Worm (Caenorhabditis elegans): ENCODE data around the gene K12B6.9.

The K12B6.9 gene

DNA sequence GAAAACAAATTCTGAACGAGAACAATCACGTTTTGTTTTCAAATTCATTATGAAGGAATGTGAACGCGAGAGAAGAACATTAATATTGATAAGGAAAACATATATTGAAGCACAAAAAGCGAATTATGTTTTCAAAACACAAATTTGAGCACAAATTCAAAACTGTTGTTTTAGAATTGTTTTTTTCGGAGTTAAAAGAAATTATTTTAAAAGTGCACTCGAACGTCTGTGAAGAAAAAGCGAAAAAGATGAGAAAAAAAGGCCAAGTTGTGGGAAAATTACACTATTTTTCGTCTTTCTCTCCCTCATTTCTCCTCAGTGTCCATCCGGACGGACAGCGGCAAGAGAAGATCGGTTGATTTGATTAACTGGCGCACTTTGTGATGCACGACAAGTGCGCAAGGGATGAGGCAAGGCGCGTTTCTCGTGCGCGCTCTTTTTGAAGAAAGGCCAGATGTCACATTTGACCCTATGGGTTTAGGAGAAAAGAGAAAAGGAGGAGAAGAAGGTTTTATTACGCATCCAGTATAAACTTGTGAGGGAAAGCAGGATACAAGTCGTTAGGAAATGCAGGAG is 25.1 kb downstream of the K12B6.9 start, which contains the start of gene mrck-1 (continued):
- TF ChIP-seq C08G9.2 (tag; optimal IDR thresholded peaks at IDR 0.05), result peak; percentile 58
- peak; percentile 92 for TF ChIP-seq pat-9 (tag; optimal IDR thresholded peaks at IDR 0.05)
- peak; percentile 92 for TF ChIP-seq ceh-31 (tag; optimal IDR thresholded peaks at IDR 0.05)
- peak; percentile 80 for TF ChIP-seq dve-1 (tag; optimal IDR thresholded peaks at IDR 0.05)
- TF ChIP-seq mec-3 (tag; optimal IDR thresholded peaks at IDR 0.05; ENCODE audit: borderline replicate concordance), result no peak
- TF ChIP-seq fax-1 (tag; optimal IDR thresholded peaks at IDR 0.05), result peak; percentile 67
- peak; percentile 96 for TF ChIP-seq nfya-1 (tag; optimal IDR thresholded peaks at IDR 0.05)
- peak; percentile 11 for TF ChIP-seq tbx-7 (tag; optimal IDR thresholded peaks at IDR 0.05)
- peak; percentile 62 for TF ChIP-seq lim-6 (tag; optimal IDR thresholded peaks at IDR 0.05)
- peak; percentile 53 for TF ChIP-seq C38D4.7 (GFP tag; optimal IDR thresholded peaks at IDR 0.05)
- peak; percentile 80 for TF ChIP-seq hlh-30 (tag; optimal IDR thresholded peaks at IDR 0.05; ENCODE audit: insufficient read depth)
- peak; percentile 51 for TF ChIP-seq Y22D7AL.16 (tag; optimal IDR thresholded peaks at IDR 0.05)
- peak; percentile 19 for TF ChIP-seq ceh-24 (tag; optimal IDR thresholded peaks at IDR 0.05)
- TF ChIP-seq ceh-45 (GFP tag; IDR thresholded peaks at IDR 0.05), result peak; percentile 48; the same call in 1 of the 2 replicates
- TF ChIP-seq T23F11.4 (GFP tag; optimal IDR thresholded peaks at IDR 0.05), result peak; percentile 78
- TF ChIP-seq madf-2 (tag; optimal IDR thresholded peaks at IDR 0.05), result peak; percentile 96
- peak; percentile 74 for TF ChIP-seq ceh-2 (tag; optimal IDR thresholded peaks at IDR 0.05)
- peak; percentile 38 for TF ChIP-seq pqm-1 (tag; optimal IDR thresholded peaks at IDR 0.05)
- peak; percentile 87 for TF ChIP-seq K09A11.1 (tag; optimal IDR thresholded peaks at IDR 0.05; ENCODE audit: insufficient read depth)
- TF ChIP-seq nhr-11 (tag; optimal IDR thresholded peaks at IDR 0.05), result no peak
- TF ChIP-seq ceh-19 (GFP tag; optimal IDR thresholded peaks at IDR 0.05), result peak; percentile 76
- no peak for TF ChIP-seq hlh-6 (tag; optimal IDR thresholded peaks at IDR 0.05)
- no peak for TF ChIP-seq zip-5 (tag; optimal IDR thresholded peaks at IDR 0.05)
- peak; percentile 25 for TF ChIP-seq pha-2 (tag; optimal IDR thresholded peaks at IDR 0.05)
- TF ChIP-seq odd-2 (tag; optimal IDR thresholded peaks at IDR 0.05), result no peak
- peak; percentile 77 for TF ChIP-seq sox-4 (tag; optimal IDR thresholded peaks at IDR 0.05)
- TF ChIP-seq eyg-1 (tag; optimal IDR thresholded peaks at IDR 0.05), result peak; percentile 54
- TF ChIP-seq hlh-13 (GFP tag; optimal IDR thresholded peaks at IDR 0.05), result peak; percentile 18
- TF ChIP-seq gmeb-2 (tag; optimal IDR thresholded peaks at IDR 0.05), result peak; percentile 67

- TF ChIP-seq dmd-4 (tag; optimal IDR thresholded peaks at IDR 0.05; ENCODE audit: borderline replicate concordance), result no peak
- no peak for TF ChIP-seq pha-2 (tag; optimal IDR thresholded peaks at IDR 0.05)
- no peak for TF ChIP-seq fax-1 (tag; optimal IDR thresholded peaks at IDR 0.05)
- TF ChIP-seq pha-4 (tag; optimal IDR thresholded peaks at IDR 0.05), result no peak
- TF ChIP-seq lim-6 (tag; optimal IDR thresholded peaks at IDR 0.05), result no peak
- TF ChIP-seq tbx-2 (tag; optimal IDR thresholded peaks at IDR 0.05), result no peak
- no peak for TF ChIP-seq hlh-30 (tag; optimal IDR thresholded peaks at IDR 0.05; ENCODE audit: insufficient read depth)
- no peak for TF ChIP-seq pqm-1 (tag; optimal IDR thresholded peaks at IDR 0.05)
- no peak for TF ChIP-seq elt-4 (tag; optimal IDR thresholded peaks at IDR 0.05)
- no peak for TF ChIP-seq pros-1 (tag; optimal IDR thresholded peaks at IDR 0.05)
- no peak for TF ChIP-seq T23F11.4 (GFP tag; optimal IDR thresholded peaks at IDR 0.05)
- no peak for TF ChIP-seq unc-42 (tag; optimal IDR thresholded peaks at IDR 0.05)
- TF ChIP-seq tbx-7 (tag; optimal IDR thresholded peaks at IDR 0.05), result no peak
- TF ChIP-seq pat-9 (tag; optimal IDR thresholded peaks at IDR 0.05), result no peak
- TF ChIP-seq unc-3 (GFP tag; conservative IDR thresholded peaks at IDR 0.05), result no peak
- TF ChIP-seq unc-3 (tag; optimal IDR thresholded peaks at IDR 0.05), result no peak
- no peak for TF ChIP-seq rnt-1 (tag; optimal IDR thresholded peaks at IDR 0.05)
- no peak for TF ChIP-seq ceh-2 (tag; optimal IDR thresholded peaks at IDR 0.05)
- no peak for TF ChIP-seq ceh-34 (tag; optimal IDR thresholded peaks at IDR 0.05)
- TF ChIP-seq ceh-24 (tag; optimal IDR thresholded peaks at IDR 0.05), result no peak
These were observed 33.3 kb downstream of the K12B6.9 start, which contains the start of gene K08B12.1 for ce11 chrV:6259139-6259538. Gene K08B12.1 (plus strand): TSS chrV:6259367.

Measured in whole organism, late embryonic.